Worm (Caenorhabditis elegans) whole organism, late embryonic: ENCODE data around the gene W08F4.3.

Experiments
- ahr-1 ChIP-seq: sonication (generic microtip); optimal IDR thresholded peaks from 2 replicates; lab custom pipeline; 2016; ENCODE audit warnings: missing genetic modification characterization, missing compliant biosample characterization
- ceh-2 ChIP-seq: sonication (generic microtip); optimal IDR thresholded peaks from 2 replicates; lab custom pipeline; 2016; ENCODE audit warnings: missing genotype, missing genetic modification characterization, missing compliant biosample characterization
- ceh-30 ChIP-seq: fragments of 150-350 bp; optimal IDR thresholded peaks from 2 replicates; lab custom pipeline; 2014; ENCODE audit warnings: missing biosample characterization, missing genetic modification characterization
- ceh-48 ChIP-seq: sonication (generic microtip); optimal IDR thresholded peaks from 2 replicates; lab custom pipeline; 2016; ENCODE audit warnings: missing genetic modification characterization, inconsistent platforms, missing compliant biosample characterization
- nhr-232 ChIP-seq: sonication (generic microtip); optimal IDR thresholded peaks from 2 replicates; lab custom pipeline; 2016; ENCODE audit warnings: missing genetic modification characterization, missing compliant biosample characterization
- pha-4 ChIP-seq: fragments of 150-350 bp; optimal IDR thresholded peaks from 2 replicates; lab custom pipeline; 2018; ENCODE audit warnings: missing biosample characterization, missing genetic modification reagents, missing genetic modification characterization
- tbx-2 ChIP-seq: sonication (generic microtip); optimal IDR thresholded peaks from 2 replicates; lab custom pipeline; 2016; ENCODE audit warnings: missing genetic modification characterization, missing compliant biosample characterization

DNA sequence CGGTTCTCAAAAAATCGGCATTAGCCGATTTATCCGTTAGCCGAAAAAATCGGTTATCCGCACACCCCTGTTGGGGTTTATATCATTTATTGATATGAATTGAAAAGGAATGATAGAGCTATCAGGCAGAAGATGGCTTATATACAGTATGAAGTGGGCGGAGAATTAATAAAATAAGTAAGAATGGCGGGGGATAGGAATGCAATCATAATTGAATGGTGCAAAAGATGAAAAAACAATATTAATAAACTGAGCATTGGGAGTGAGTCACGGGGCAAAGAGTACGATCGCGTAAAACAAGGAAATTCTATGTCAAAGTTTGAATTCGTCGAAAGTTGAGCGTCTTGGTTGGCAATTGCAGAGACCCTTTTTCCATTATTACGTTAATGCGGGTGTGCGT lies 43.6 kb upstream of the W08F4.3 start, which contains the start of gene T27A1.2:
- no peak for TF ChIP-seq ahr-1 (tag; lab: Kevin White, UChicago)
- TF ChIP-seq ceh-30 (tag; lab: Kevin White, UChicago): no peak
- no peak for TF ChIP-seq ceh-2 (tag; lab: Kevin White, UChicago)
- no peak for TF ChIP-seq nhr-232 (tag; lab: Kevin White, UChicago)
- TF ChIP-seq ceh-48: no peak
- TF ChIP-seq tbx-2 (tag; lab: Kevin White, UChicago): no peak
- no peak for TF ChIP-seq pha-4 (tag; lab: Kevin White, UChicago)
